Fruit fly (Drosophila melanogaster) whole organism, embryonic: ENCODE measurements around the gene CG42822.

ENCODE experiments used
- CG10147 ChIP-seq: fragments of 200-800 bp; sonication (Bioruptor generic); optimal IDR thresholded peaks from 2 replicates; lab custom pipeline; 2019; ENCODE audit warnings: missing biosample characterization, mild to moderate bottlenecking, missing genetic modification characterization, moderate library complexity
- CG10321 ChIP-seq: fragments of 200-800 bp; sonication (Bioruptor generic); IDR thresholded peaks from 2 replicates; pipeline ENCODE4 v1.3.6; 2022; ENCODE audit warnings: missing biosample characterization, missing genetic modification characterization
- CG11560 ChIP-seq: fragments of 200-800 bp; sonication (Bioruptor generic); IDR thresholded peaks from 3 replicates; pipeline ENCODE4 v1.3.6; 2022; ENCODE audit warnings: missing biosample characterization, missing genetic modification characterization
- CG12155 ChIP-seq: fragments of 200-800 bp; sonication (Bioruptor generic); optimal IDR thresholded peaks from 3 replicates; lab custom pipeline; 2016; ENCODE audit warnings: missing biosample characterization, missing genetic modification characterization
- CG12391 ChIP-seq: fragments of 200-800 bp; sonication (Bioruptor generic); optimal IDR thresholded peaks from 3 replicates; lab custom pipeline; 2018; ENCODE audit warnings: missing biosample characterization, mild to moderate bottlenecking, missing genetic modification characterization, moderate library complexity
- CG12659 ChIP-seq: fragments of 200-800 bp; sonication (Bioruptor generic); optimal IDR thresholded peaks from 3 replicates; lab custom pipeline; 2017; ENCODE audit warnings: mild to moderate bottlenecking, missing biosample characterization, missing genetic modification reagents, missing genetic modification characterization
- CG13123 ChIP-seq: fragments of 200-800 bp; sonication (Bioruptor generic); optimal IDR thresholded peaks from 2 replicates; lab custom pipeline; 2016; ENCODE audit warnings: missing biosample characterization, missing genetic modification characterization
- CG16779 ChIP-seq: fragments of 200-800 bp; sonication (Bioruptor generic); IDR thresholded peaks from 2 replicates; pipeline ENCODE4 v1.3.6; 2022; ENCODE audit warnings: missing biosample characterization, missing genetic modification characterization
- CG17359 ChIP-seq: fragments of 200-800 bp; sonication (Bioruptor generic); optimal IDR thresholded peaks from 3 replicates; lab custom pipeline; 2018; ENCODE audit warnings: missing biosample characterization, mild to moderate bottlenecking, missing genetic modification characterization, moderate library complexity
- CG17385 ChIP-seq: fragments of 200-800 bp; sonication (Bioruptor generic); optimal IDR thresholded peaks from 3 replicates; lab custom pipeline; 2018; ENCODE audit warnings: missing biosample characterization, mild to moderate bottlenecking, missing genetic modification characterization
- CG17802 ChIP-seq: fragments of 200-800 bp; sonication (Bioruptor generic); optimal IDR thresholded peaks from 2 replicates; lab custom pipeline; 2018; ENCODE audit warnings: missing biosample characterization, mild to moderate bottlenecking, missing genetic modification characterization, moderate library complexity
- CG18476 ChIP-seq: fragments of 200-800 bp; sonication (Bioruptor generic); optimal IDR thresholded peaks from 2 replicates; lab custom pipeline; 2016; ENCODE audit warnings: missing biosample characterization, mild to moderate bottlenecking, missing genetic modification characterization
- CG3407 ChIP-seq: fragments of 200-800 bp; sonication (Bioruptor generic); optimal IDR thresholded peaks from 2 replicates; lab custom pipeline; 2018; ENCODE audit warnings: missing biosample characterization, mild to moderate bottlenecking, missing genetic modification characterization
- CG3838 ChIP-seq: fragments of 200-800 bp; sonication (Bioruptor generic); optimal IDR thresholded peaks from 3 replicates; lab custom pipeline; 2016; ENCODE audit warnings: missing biosample characterization, missing genetic modification characterization
- CG6272 ChIP-seq: fragments of 200-800 bp; sonication (Bioruptor generic); IDR thresholded peaks from 2 replicates; pipeline ENCODE4 v1.3.6; 2022; ENCODE audit warnings: missing biosample characterization, missing genetic modification characterization
- CG6854 ChIP-seq: fragments of 200-800 bp; sonication (Bioruptor generic); optimal IDR thresholded peaks from 3 replicates; lab custom pipeline; 2017; ENCODE audit warnings: missing biosample characterization, mild to moderate bottlenecking, missing genetic modification characterization
- CG7963 ChIP-seq: fragments of 200-800 bp; sonication (Bioruptor generic); IDR thresholded peaks from 3 replicates; pipeline ENCODE4 v1.3.6; 2022; ENCODE audit warnings: missing biosample characterization, missing genetic modification characterization; ENCODE audit not compliant: partially characterized antibody
- CG8478 ChIP-seq: fragments of >200 bp; optimal IDR thresholded peaks from 2 replicates; lab custom pipeline; 2018
- CG8924 ChIP-seq: fragments of 200-800 bp; optimal IDR thresholded peaks from 3 replicates; lab custom pipeline; 2019; ENCODE audit warnings: missing biosample characterization, mild to moderate bottlenecking, missing genetic modification characterization, moderate library complexity
- CkIIα-i1 ChIP-seq: fragments of 200-800 bp; sonication (Bioruptor generic); IDR thresholded peaks from 2 replicates; pipeline ENCODE4 v1.3.6; 2022; ENCODE audit warnings: missing biosample characterization, missing genetic modification characterization
- Doc2 ChIP-seq: fragments of 200-800 bp; sonication (Bioruptor generic); IDR thresholded peaks from 2 replicates; pipeline ENCODE4 v1.3.6; 2022; ENCODE audit warnings: missing biosample characterization, missing genetic modification characterization
- Doc3 ChIP-seq: fragments of 200-800 bp; sonication (Bioruptor generic); IDR thresholded peaks from 3 replicates; pipeline ENCODE4 v1.3.6; 2022; ENCODE audit warnings: missing biosample characterization, missing genetic modification characterization; ENCODE audit not compliant: partially characterized antibody
- E2f2 ChIP-seq: fragments of 200-800 bp; sonication (Bioruptor generic); IDR thresholded peaks from 2 replicates; pipeline ENCODE4 v1.3.6; 2022; ENCODE audit warnings: missing biosample characterization, missing genetic modification characterization
- Eip74EF ChIP-seq, 2 experiments: fragments of 200-800 bp in 1 of 2; fragments of >200 bp in 1 of 2; sonication (Bioruptor generic) in 1 of 2; optimal IDR thresholded peaks; 2 replicates each; lab custom pipeline; 2017 to 2019; ENCODE audit warnings: missing biosample characterization in 2 of 2, missing genetic modification characterization in 2 of 2, mild to moderate bottlenecking in 1 of 2, moderate library complexity in 1 of 2
- Fer3 ChIP-seq: fragments of 200-800 bp; sonication (Bioruptor generic); optimal IDR thresholded peaks from 2 replicates; lab custom pipeline; 2018; ENCODE audit warnings: missing biosample characterization, mild to moderate bottlenecking, missing genetic modification characterization, moderate library complexity
- H2.0 ChIP-seq: fragments of 200-800 bp; sonication (Bioruptor generic); IDR thresholded peaks from 2 replicates; pipeline ENCODE4 v1.3.6; 2022; ENCODE audit warnings: missing biosample characterization, missing genetic modification characterization
- MESR4 ChIP-seq: fragments of 200-800 bp; sonication (Bioruptor generic); optimal IDR thresholded peaks from 2 replicates; lab custom pipeline; 2018; ENCODE audit warnings: missing biosample characterization, mild to moderate bottlenecking, missing genetic modification characterization, moderate library complexity
- Nf-YC ChIP-seq: fragments of 200-800 bp; optimal IDR thresholded peaks from 3 replicates; lab custom pipeline; 2019; ENCODE audit warnings: missing biosample characterization, mild to moderate bottlenecking, missing genetic modification characterization, moderate library complexity
- Rfx ChIP-seq: fragments of 200-800 bp; sonication (Bioruptor generic); IDR thresholded peaks from 2 replicates; pipeline ENCODE4 v1.3.6; 2022; ENCODE audit warnings: missing biosample characterization, missing genetic modification characterization
- Sox102F ChIP-seq: fragments of 200-800 bp; sonication (Bioruptor generic); optimal IDR thresholded peaks from 2 replicates; lab custom pipeline; 2018; ENCODE audit warnings: missing biosample characterization, mild to moderate bottlenecking, missing genetic modification characterization, moderate library complexity
- az2 ChIP-seq: fragments of 200-800 bp; sonication (Bioruptor generic); optimal IDR thresholded peaks from 3 replicates; lab custom pipeline; 2016; ENCODE audit warnings: missing biosample characterization, missing genetic modification characterization
- caup ChIP-seq: fragments of 200-800 bp; sonication (Bioruptor generic); optimal IDR thresholded peaks from 3 replicates; lab custom pipeline; 2017; ENCODE audit warnings: missing biosample characterization, mild to moderate bottlenecking, missing genetic modification characterization, moderate library complexity; ENCODE audit not compliant: severe bottlenecking
- da ChIP-seq: fragments of 200-800 bp; sonication (Bioruptor generic); optimal IDR thresholded peaks from 2 replicates; lab custom pipeline; 2016; ENCODE audit warnings: missing biosample characterization, missing genetic modification characterization
- gcm2 ChIP-seq: fragments of 200-800 bp; sonication (Bioruptor generic); optimal IDR thresholded peaks from 2 replicates; lab custom pipeline; 2016; ENCODE audit warnings: missing biosample characterization, missing genetic modification characterization
- jigr1 ChIP-seq: fragments of 200-800 bp; sonication (Bioruptor generic); IDR thresholded peaks from 3 replicates; pipeline ENCODE4 v1.3.6; 2022; ENCODE audit warnings: missing biosample characterization, missing genetic modification characterization
- kah ChIP-seq: fragments of 200-800 bp; sonication (Bioruptor generic); optimal IDR thresholded peaks from 2 replicates; lab custom pipeline; 2018; ENCODE audit warnings: missing biosample characterization, mild to moderate bottlenecking, missing genetic modification characterization
- kay ChIP-seq: fragments of 200-800 bp; sonication (Bioruptor generic); optimal IDR thresholded peaks from 2 replicates; lab custom pipeline; 2016; ENCODE audit warnings: missing biosample characterization, missing genetic modification characterization
- knrl ChIP-seq: fragments of 200-800 bp; sonication (Bioruptor generic); IDR thresholded peaks from 3 replicates; pipeline ENCODE4 v1.3.6; 2022; ENCODE audit warnings: missing biosample characterization, missing genetic modification characterization; ENCODE audit not compliant: partially characterized antibody
- mam ChIP-seq: fragments of 200-800 bp; sonication (Bioruptor generic); optimal IDR thresholded peaks from 3 replicates; lab custom pipeline; 2016; ENCODE audit warnings: missing biosample characterization, missing genetic modification characterization
- odd ChIP-seq: fragments of 200-800 bp; sonication (Bioruptor generic); optimal IDR thresholded peaks from 2 replicates; lab custom pipeline; 2017; ENCODE audit warnings: missing biosample characterization, mild to moderate bottlenecking, missing genetic modification characterization
- pb ChIP-seq: fragments of 200-800 bp; sonication (Bioruptor generic); optimal IDR thresholded peaks from 3 replicates; lab custom pipeline; 2016; ENCODE audit warnings: missing biosample characterization, missing genetic modification characterization
- ro ChIP-seq: fragments of 200-800 bp; sonication (Bioruptor generic); IDR thresholded peaks from 2 replicates; pipeline ENCODE4 v1.3.6; 2022; ENCODE audit warnings: missing biosample characterization, missing genetic modification characterization
- salm ChIP-seq: fragments of 200-800 bp; sonication (Bioruptor generic); optimal IDR thresholded peaks from 2 replicates; lab custom pipeline; 2018; ENCODE audit warnings: missing biosample characterization, mild to moderate bottlenecking, missing genetic modification characterization
- sc ChIP-seq, 3 experiments: fragments of >200 bp in 2 of 3; fragments of 200-800 bp in 1 of 3; sonication (Bioruptor generic) in 1 of 3; optimal IDR thresholded peaks; 2 replicates in 2 of 3; 3 replicates in 1 of 3; lab custom pipeline; 2017; ENCODE audit warnings: mild to moderate bottlenecking in 1 of 3, missing biosample characterization in 1 of 3, missing genetic modification characterization in 1 of 3, missing genetic modification reagents in 1 of 3
- schlank ChIP-seq: fragments of 200-800 bp; sonication (Bioruptor generic); optimal IDR thresholded peaks from 2 replicates; lab custom pipeline; 2018; ENCODE audit warnings: missing biosample characterization, mild to moderate bottlenecking, missing genetic modification characterization
- sob ChIP-seq: fragments of 200-800 bp; sonication (Bioruptor generic); IDR thresholded peaks from 2 replicates; pipeline ENCODE4 v1.3.6; 2022; ENCODE audit warnings: missing biosample characterization, missing genetic modification characterization
- vnd ChIP-seq: fragments of 200-800 bp; sonication (Bioruptor generic); IDR thresholded peaks from 3 replicates; pipeline ENCODE4 v1.3.6; 2022; ENCODE audit warnings: missing biosample characterization, missing genetic modification characterization; ENCODE audit not compliant: partially characterized antibody
- wor ChIP-seq: fragments of 200-800 bp; sonication (Bioruptor generic); IDR thresholded peaks from 2 replicates; pipeline ENCODE4 v1.3.6; 2022; ENCODE audit warnings: missing biosample characterization, missing genetic modification characterization
- zen2 ChIP-seq: fragments of 200-800 bp; sonication (Bioruptor generic); IDR thresholded peaks from 3 replicates; pipeline ENCODE4 v1.3.6; 2022; ENCODE audit warnings: missing biosample characterization, missing genetic modification characterization; ENCODE audit not compliant: partially characterized antibody

CG42822 gene

DNA sequence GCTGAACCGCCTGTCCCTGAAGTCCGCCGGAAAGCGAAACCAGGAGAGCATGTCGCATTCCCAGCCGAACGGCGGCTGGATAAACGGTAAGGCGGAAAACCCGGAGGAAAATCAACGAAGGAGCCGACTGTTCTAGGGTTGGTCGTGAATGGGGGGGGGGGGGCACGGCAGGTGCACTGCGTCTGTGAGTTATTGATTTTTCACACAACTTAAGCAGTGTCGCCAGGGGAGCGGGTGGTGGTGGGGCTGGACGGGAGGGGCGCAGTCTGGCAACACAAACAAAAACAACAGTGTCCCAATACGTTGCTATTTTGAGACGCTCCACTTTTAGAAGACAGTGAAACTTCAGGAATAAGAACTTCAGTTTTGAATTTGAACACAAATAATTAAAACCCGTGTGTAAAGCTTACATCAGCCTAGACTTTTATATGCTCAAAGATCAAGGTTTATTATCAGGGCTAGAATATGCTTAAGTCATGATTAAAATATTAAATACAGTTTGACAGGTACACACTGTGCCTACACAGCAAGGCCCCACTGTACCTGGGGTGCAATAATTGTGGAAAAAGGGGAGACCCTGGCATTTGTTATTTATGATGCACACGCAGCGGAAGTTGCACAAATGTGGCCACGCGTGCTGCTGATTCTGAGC, 27.4 kb upstream of the CG42822 start (continued):
- TF ChIP-seq sc (optimal IDR thresholded peaks at IDR 0.05; lab: Kevin White, UChicago) (no peak), sc (GFP tag; optimal IDR thresholded peaks at IDR 0.05; lab: Kevin White, UChicago) (peak; percentile 59), da (GFP tag; lab: Kevin White, UChicago) (no peak), ro (GFP tag; lab: Robert Waterston, UW) (no peak), CkIIα-i1 (GFP tag; lab: Robert Waterston, UW) (no peak), Doc3 (GFP tag; lab: Robert Waterston, UW) (no peak), jigr1 (GFP tag; lab: Robert Waterston, UW) (no peak), Eip74EF (GFP tag; optimal IDR thresholded peaks at IDR 0.05; lab: Kevin White, UChicago) (peak in 1 of 2 experiments; percentile 44), schlank (tag; lab: Kevin White, UChicago) (no peak), CG13123 (GFP tag; lab: Kevin White, UChicago) (peak; percentile 33), Rfx (GFP tag; lab: Robert Waterston, UW) (peak; percentile 43; the same call in 1 of the 2 replicates), CG16779 (GFP tag; lab: Robert Waterston, UW) (0 out of 2 replicates have a peak, but pooled peaks have one; percentile 18), CG17359 (peak; percentile 86), kah (GFP tag; lab: Kevin White, UChicago) (peak; percentile 49), odd (no peak), CG10321 (no peak), E2f2 (GFP tag; lab: Robert Waterston, UW) (peak; percentile 39), CG6854 (GFP tag; lab: Kevin White, UChicago) (no peak), Nf-YC (tag; lab: Kevin White, UChicago) (peak; percentile 6), H2.0 (GFP tag; lab: Robert Waterston, UW) (peak; percentile 80), CG3407 (peak; percentile 66), CG12155 (GFP tag; lab: Kevin White, UChicago) (peak; percentile 41), CG10147 (GFP tag; lab: Kevin White, UChicago) (peak; percentile 45), Sox102F (GFP tag; lab: Kevin White, UChicago) (peak; percentile 81), mam (GFP tag; lab: Kevin White, UChicago) (no peak), vnd (GFP tag; lab: Robert Waterston, UW) (no peak), MESR4 (GFP tag; lab: Kevin White, UChicago) (no peak), Fer3 (tag; lab: Kevin White, UChicago) (peak; percentile 65), CG17385 (peak; percentile 64), CG7963 (no peak), CG12391 (tag; lab: Kevin White, UChicago) (peak; percentile 65), CG8924 (tag; lab: Kevin White, UChicago) (peak; percentile 62), salm (tag; lab: Kevin White, UChicago) (peak; percentile 61), caup (GFP tag; lab: Kevin White, UChicago) (peak; percentile 45), CG18476 (GFP tag; lab: Kevin White, UChicago) (peak; percentile 50), Doc2 (GFP tag; lab: Robert Waterston, UW) (no peak), CG6272 (GFP tag; lab: Robert Waterston, UW) (peak; percentile 40; the same call in 1 of the 2 replicates), zen2 (GFP tag; lab: Robert Waterston, UW) (no peak), gcm2 (GFP tag; lab: Kevin White, UChicago) (no peak), wor (GFP tag; lab: Robert Waterston, UW) (peak; percentile 54), kay (GFP tag; lab: Kevin White, UChicago) (no peak), CG11560 (no peak), CG17802 (tag; lab: Kevin White, UChicago) (peak; percentile 51), sob (peak; percentile 67), CG8478 (lab: Kevin White, UChicago) (no peak), CG12659 (GFP tag; lab: Kevin White, UChicago) (peak; percentile 26), knrl (GFP tag; lab: Robert Waterston, UW) (no peak), az2 (GFP tag; lab: Kevin White, UChicago) (peak; percentile 67), CG3838 (GFP tag; lab: Kevin White, UChicago) (no peak), pb (GFP tag; lab: Kevin White, UChicago) (no peak)
